Worm (Caenorhabditis elegans) whole organism, L2 larva: ENCODE results near the gene syd-2.

Experiments used
- C34F6.9 ChIP-seq: fragments of 150-350 bp; optimal IDR thresholded peaks from 2 replicates; lab custom pipeline; 2014; ENCODE audit warnings: missing biosample characterization, missing genetic modification characterization
- alr-1 ChIP-seq: fragments of 150-350 bp; optimal IDR thresholded peaks from 2 replicates; lab custom pipeline; 2014; ENCODE audit warnings: missing biosample characterization, missing genetic modification characterization
- blmp-1 ChIP-seq: sonication (generic microtip); optimal IDR thresholded peaks from 2 replicates; lab custom pipeline; 2017; ENCODE audit warnings: missing genetic modification characterization, mild to moderate bottlenecking, missing compliant biosample characterization, antibody characterized with exemption, moderate library complexity; ENCODE audit not compliant: insufficient read depth
- crh-2 ChIP-seq: sonication (generic microtip); optimal IDR thresholded peaks from 2 replicates; lab custom pipeline; 2017; ENCODE audit warnings: missing biosample characterization, missing genetic modification characterization
- elt-3 ChIP-seq: sonication (generic microtip); optimal IDR thresholded peaks from 2 replicates; lab custom pipeline; 2017; ENCODE audit warnings: missing biosample characterization, missing genetic modification characterization
- fos-1 ChIP-seq: fragments of 150-350 bp; optimal IDR thresholded peaks from 2 replicates; lab custom pipeline; 2014; ENCODE audit warnings: missing biosample characterization, missing genetic modification characterization
- lin-39 ChIP-seq: fragments of 150-350 bp; optimal IDR thresholded peaks from 2 replicates; lab custom pipeline; 2014; ENCODE audit warnings: missing biosample characterization, missing genetic modification reagents, missing genetic modification characterization
- lsy-2 ChIP-seq, 2 experiments: fragments of 150-350 bp in 1 of 2; sonication (generic microtip) in 1 of 2; optimal IDR thresholded peaks; 2 replicates each; lab custom pipeline; 2014 to 2017; ENCODE audit warnings: missing biosample characterization in 2 of 2, missing genetic modification characterization in 2 of 2
- nhr-11 ChIP-seq: fragments of 150-350 bp; optimal IDR thresholded peaks from 2 replicates; lab custom pipeline; 2014; ENCODE audit warnings: missing biosample characterization, missing genetic modification characterization
- nhr-237 ChIP-seq: fragments of 150-350 bp; optimal IDR thresholded peaks from 2 replicates; lab custom pipeline; 2014; ENCODE audit warnings: missing biosample characterization, missing genetic modification characterization
- nhr-25 ChIP-seq: fragments of 150-350 bp; sonication (generic microtip); optimal IDR thresholded peaks from 3 replicates; lab custom pipeline; 2014; ENCODE audit warnings: missing biosample characterization, missing genetic modification characterization
- sma-3 ChIP-seq: sonication (generic microtip); optimal IDR thresholded peaks from 2 replicates; lab custom pipeline; 2016; ENCODE audit warnings: missing genetic modification reagents, missing genetic modification characterization, missing compliant biosample characterization
- snpc-4 ChIP-seq: fragments of 150-350 bp; optimal IDR thresholded peaks from 2 replicates; lab custom pipeline; 2014; ENCODE audit warnings: missing biosample characterization, missing genetic modification characterization
- ztf-11 ChIP-seq: sonication (generic microtip); optimal IDR thresholded peaks from 2 replicates; lab custom pipeline; 2017; ENCODE audit warnings: missing biosample characterization, missing genetic modification characterization

DNA sequence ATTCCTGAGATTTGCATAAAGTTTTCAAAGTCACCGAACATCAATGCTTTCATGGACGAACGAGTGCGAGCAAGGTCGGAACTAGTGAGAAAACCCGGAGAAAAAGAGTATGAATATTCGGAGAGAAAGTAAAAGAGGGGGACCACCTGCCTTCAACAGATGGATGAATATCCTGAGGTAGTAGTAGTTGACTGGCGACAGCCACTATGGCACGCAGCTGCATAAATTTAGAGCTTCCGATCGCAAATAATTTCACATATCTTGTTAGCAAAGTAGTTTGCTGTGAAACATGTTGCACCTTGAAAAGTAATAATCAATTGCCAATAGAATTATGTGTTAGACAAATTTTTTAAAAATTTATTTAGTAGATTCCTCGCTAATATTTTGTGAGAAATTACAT is 1.7 kb upstream of the syd-2 start:
- TF ChIP-seq blmp-1 (tag; lab: Kevin White, UChicago) (no peak), nhr-237 (tag; lab: Kevin White, UChicago) (no peak), nhr-11 (tag; lab: Kevin White, UChicago) (no peak), crh-2 (no peak), lin-39 (tag; lab: Kevin White, UChicago) (no peak), sma-3 (GFP tag; lab: Kevin White, UChicago) (no peak), C34F6.9 (tag; lab: Kevin White, UChicago) (no peak), alr-1 (tag; lab: Kevin White, UChicago) (no peak), snpc-4 (no peak), fos-1 (tag; lab: Kevin White, UChicago) (no peak), elt-3 (no peak), nhr-25 (no peak), ztf-11 (no peak), lsy-2 (tag; optimal IDR thresholded peaks at IDR 0.05; lab: Kevin White, UChicago) (no peak)
